Worm (Caenorhabditis elegans): ENCODE results near the gene B0252.3.
A peak's percentile ranks its signal among the peaks of the same experiment; 100 is the strongest.

Gene B0252.3

ce11 chrII:6884568-6884967 lies 23.0 kb downstream of the B0252.3 start (continued):
- TF ChIP-seq dpl-1 (GFP tag; optimal IDR thresholded peaks at IDR 0.05) (no peak), nhr-84 (tag; optimal IDR thresholded peaks at IDR 0.05) (no peak), fos-1 (tag; optimal IDR thresholded peaks at IDR 0.05) (no peak), egl-27 (tag; optimal IDR thresholded peaks at IDR 0.05) (no peak)

- TF ChIP-seq efl-1 (optimal IDR thresholded peaks at IDR 0.05): no peak
- TF ChIP-seq efl-1 (GFP tag; optimal IDR thresholded peaks at IDR 0.05 in 1 of 2): peak in 1 of 2 experiments; percentile 68
- no peak for TF ChIP-seq dpl-1 (GFP tag; optimal IDR thresholded peaks at IDR 0.05)
- peak; percentile 69 for TF ChIP-seq elt-2 (tag; optimal IDR thresholded peaks at IDR 0.05)
- peak; percentile 58 for TF ChIP-seq pqm-1 (tag; optimal IDR thresholded peaks at IDR 0.05)
These were observed 23.8 kb downstream of the B0252.3 start, which contains the start of gene pmp-1 for ce11 chrII:6883716-6884115. Gene pmp-1, minus strand, starts transcription at chrII:6883754.

DNA sequence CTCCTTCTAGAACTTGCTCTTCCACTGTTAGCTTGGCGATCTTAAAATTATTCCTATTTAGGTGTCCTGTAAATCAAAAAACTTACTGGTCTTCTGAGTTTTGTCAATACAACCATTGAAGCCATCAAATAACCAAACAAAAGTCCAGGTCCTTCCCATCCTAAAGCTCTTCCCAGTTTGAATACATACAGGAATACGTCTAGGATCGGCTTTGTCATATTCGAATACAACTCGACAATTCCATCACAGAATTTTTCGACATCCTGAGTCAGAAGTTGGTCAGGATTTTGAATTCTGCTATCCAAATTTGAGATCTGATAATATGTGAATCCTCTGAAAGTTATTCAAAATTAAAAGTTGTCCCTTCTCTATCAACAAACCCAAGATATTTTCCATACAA lies 25.2 kb downstream of the B0252.3 start:
- TF ChIP-seq efl-1 (optimal IDR thresholded peaks at IDR 0.05) (no peak), efl-1 (GFP tag; optimal IDR thresholded peaks at IDR 0.05 in 1 of 2) (peak in 1 of 2 experiments; percentile 85), unc-62 (GFP tag; optimal IDR thresholded peaks at IDR 0.05) (no peak), fos-1 (tag; optimal IDR thresholded peaks at IDR 0.05) (no peak)

- TF ChIP-seq nhr-84 (tag; optimal IDR thresholded peaks at IDR 0.05): no peak
- no peak for TF ChIP-seq tlp-1 (tag; optimal IDR thresholded peaks at IDR 0.05)
- TF ChIP-seq tbx-2 (tag; optimal IDR thresholded peaks at IDR 0.05): no peak
These were observed 27.5 kb downstream of the B0252.3 start, which contains the start of gene C44B7.7 for ce11 chrII:6880067-6880466. Gene C44B7.7, minus strand, starts transcription at chrII:6880167.

- TF ChIP-seq xbp-1 (tag; optimal IDR thresholded peaks at IDR 0.05): no peak
- TF ChIP-seq grh-1 (GFP tag; IDR thresholded peaks at IDR 0.05): peak; percentile 35; the same call in 1 of the 2 replicates
- TF ChIP-seq ztf-11 (tag; optimal IDR thresholded peaks at IDR 0.05): no peak
- TF ChIP-seq lin-14 (GFP tag; optimal IDR thresholded peaks at IDR 0.05): peak; percentile 29
- peak in 1 of 6 experiments; percentile 55 for TF ChIP-seq elt-3 (tag; optimal IDR thresholded peaks at IDR 0.05)
- no peak for TF ChIP-seq efl-3 (GFP tag; optimal IDR thresholded peaks at IDR 0.05)
- peak; percentile 14 for TF ChIP-seq nhr-20 (tag; optimal IDR thresholded peaks at IDR 0.05)
- TF ChIP-seq hpl-2 (GFP tag; optimal IDR thresholded peaks at IDR 0.05): no peak
- no peak for TF ChIP-seq unc-30 (tag; optimal IDR thresholded peaks at IDR 0.05)
- TF ChIP-seq nhr-71 (tag; optimal IDR thresholded peaks at IDR 0.05): peak; percentile 22
- TF ChIP-seq nhr-85 (tag): peak; percentile 78
- TF ChIP-seq vab-15 (tag; optimal IDR thresholded peaks at IDR 0.05): peak; percentile 62
- no peak for TF ChIP-seq ceh-82 (tag; optimal IDR thresholded peaks at IDR 0.05)
- peak; percentile 37 for TF ChIP-seq blmp-1 (tag; optimal IDR thresholded peaks at IDR 0.05)
These were observed 29.7 kb downstream of the B0252.3 start for ce11 chrII:6877881-6878280.

- TF ChIP-seq elt-3 (tag; optimal IDR thresholded peaks at IDR 0.05) (peak in 1 of 6 experiments; percentile 53), blmp-1 (tag; optimal IDR thresholded peaks at IDR 0.05) (no peak), lin-14 (GFP tag; optimal IDR thresholded peaks at IDR 0.05) (peak; percentile 13)
These were observed 30.6 kb downstream of the B0252.3 start, which contains the start of gene slc-36.5 for ce11 chrII:6876957-6877356. Gene slc-36.5, minus strand, starts transcription at chrII:6877057.

ce11 chrII:6872493-6872892 lies 35.1 kb downstream of the B0252.3 start, which contains the start of gene C44B7.5:
Gene C44B7.5, minus strand, starts transcription at chrII:6872593.
- TF ChIP-seq mdl-1 (tag; optimal IDR thresholded peaks at IDR 0.05) (no peak), zag-1 (tag; optimal IDR thresholded peaks at IDR 0.05) (no peak), pqm-1 (tag; optimal IDR thresholded peaks at IDR 0.05) (no peak), fkh-8 (tag; optimal IDR thresholded peaks at IDR 0.05) (no peak), efl-1 (optimal IDR thresholded peaks at IDR 0.05) (no peak), efl-1 (GFP tag; optimal IDR thresholded peaks at IDR 0.05 in 1 of 2) (no peak), mef-2 (tag; optimal IDR thresholded peaks at IDR 0.05) (no peak), C04F5.9 (tag; optimal IDR thresholded peaks at IDR 0.05) (no peak), nhr-28 (tag; optimal IDR thresholded peaks at IDR 0.05) (no peak), lin-15B (tag; optimal IDR thresholded peaks at IDR 0.05) (no peak), blmp-1 (tag; optimal IDR thresholded peaks at IDR 0.05) (no peak), ceh-88 (GFP tag; IDR thresholded peaks at IDR 0.05) (no peak), nhr-76 (tag; optimal IDR thresholded peaks at IDR 0.05) (no peak), ceh-8 (GFP tag; optimal IDR thresholded peaks at IDR 0.05) (no peak), C34B4.2 (tag; optimal IDR thresholded peaks at IDR 0.05) (no peak)

Measured in whole organism, L1 larva.